Fruit fly (Drosophila melanogaster) whole organism, embryonic: ENCODE data around the gene mfr.

ENCODE experiments used
- ATbp ChIP-seq: fragments of 200-800 bp; sonication (Bioruptor generic); optimal IDR thresholded peaks from 2 replicates; lab custom pipeline; 2017; ENCODE audit warnings: missing biosample characterization, mild to moderate bottlenecking, missing genetic modification characterization, missing genetic modification reagents
- Atf6 ChIP-seq: fragments of 200-800 bp; sonication (Bioruptor generic); IDR thresholded peaks from 2 replicates; pipeline ENCODE4 v1.3.6; 2022; ENCODE audit warnings: missing biosample characterization, missing genetic modification characterization
- B-H1 ChIP-seq: fragments of 200-800 bp; sonication (Bioruptor generic); IDR thresholded peaks from 3 replicates; pipeline ENCODE4 v1.3.6; 2022; ENCODE audit warnings: missing biosample characterization, missing genetic modification characterization
- CG10979 ChIP-seq: fragments of 200-800 bp; sonication (Bioruptor generic); optimal IDR thresholded peaks from 2 replicates; lab custom pipeline; 2018; ENCODE audit warnings: missing biosample characterization, mild to moderate bottlenecking, missing genetic modification characterization, moderate library complexity
- CG11456 ChIP-seq: fragments of 200-800 bp; sonication (Bioruptor generic); IDR thresholded peaks from 3 replicates; pipeline ENCODE4 v1.3.6; 2022; ENCODE audit warnings: missing biosample characterization, missing genetic modification characterization
- CG12219 ChIP-seq: fragments of 200-800 bp; sonication (Bioruptor generic); optimal IDR thresholded peaks from 3 replicates; lab custom pipeline; 2018; ENCODE audit warnings: missing biosample characterization, mild to moderate bottlenecking, missing genetic modification characterization
- CG14014 ChIP-seq: fragments of 200-800 bp; sonication (Bioruptor generic); IDR thresholded peaks from 2 replicates; pipeline ENCODE4 v1.3.6; 2022; ENCODE audit warnings: missing biosample characterization, missing genetic modification characterization
- CG17829 ChIP-seq: fragments of 200-800 bp; optimal IDR thresholded peaks from 2 replicates; lab custom pipeline; 2019; ENCODE audit warnings: missing biosample characterization, mild to moderate bottlenecking, missing genetic modification characterization, moderate library complexity
- CG2120 ChIP-seq: fragments of 200-800 bp; sonication (Bioruptor generic); optimal IDR thresholded peaks from 3 replicates; lab custom pipeline; 2016; ENCODE audit warnings: missing biosample characterization, missing genetic modification characterization
- CG2199 ChIP-seq: fragments of 200-800 bp; sonication (Bioruptor generic); IDR thresholded peaks from 3 replicates; pipeline ENCODE4 v1.3.6; 2022; ENCODE audit warnings: missing biosample characterization, missing genetic modification characterization
- CG2202 ChIP-seq: fragments of 200-800 bp; sonication (Bioruptor generic); optimal IDR thresholded peaks from 2 replicates; lab custom pipeline; 2018; ENCODE audit warnings: missing biosample characterization, mild to moderate bottlenecking, missing genetic modification characterization
- CG6654 ChIP-seq: fragments of 200-800 bp; sonication (Bioruptor generic); optimal IDR thresholded peaks from 2 replicates; lab custom pipeline; 2017; ENCODE audit warnings: missing biosample characterization, mild to moderate bottlenecking, missing genetic modification characterization
- CG6689 ChIP-seq: fragments of 200-800 bp; sonication (Bioruptor generic); IDR thresholded peaks from 2 replicates; pipeline ENCODE4 v1.3.6; 2022; ENCODE audit warnings: missing biosample characterization, missing genetic modification characterization
- CG7963 ChIP-seq: fragments of 200-800 bp; sonication (Bioruptor generic); IDR thresholded peaks from 3 replicates; pipeline ENCODE4 v1.3.6; 2022; ENCODE audit warnings: missing biosample characterization, missing genetic modification characterization; ENCODE audit not compliant: partially characterized antibody
- CG9797 ChIP-seq: fragments of 200-800 bp; sonication (Bioruptor generic); optimal IDR thresholded peaks from 3 replicates; lab custom pipeline; 2018; ENCODE audit warnings: missing biosample characterization, mild to moderate bottlenecking, missing genetic modification characterization
- CoRest ChIP-seq: fragments of 200-800 bp; sonication (Bioruptor generic); optimal IDR thresholded peaks from 3 replicates; lab custom pipeline; 2018; ENCODE audit warnings: missing biosample characterization, mild to moderate bottlenecking, missing genetic modification characterization, moderate library complexity
- Doc3 ChIP-seq: fragments of 200-800 bp; sonication (Bioruptor generic); IDR thresholded peaks from 3 replicates; pipeline ENCODE4 v1.3.6; 2022; ENCODE audit warnings: missing biosample characterization, missing genetic modification characterization; ENCODE audit not compliant: partially characterized antibody
- Gug ChIP-seq: fragments of 200-800 bp; sonication (Bioruptor generic); IDR thresholded peaks from 4 replicates; pipeline ENCODE4 v1.3.6; 2022; ENCODE audit warnings: missing biosample characterization, missing genetic modification characterization
- Hr3 ChIP-seq: fragments of 200-800 bp; sonication (Bioruptor generic); optimal IDR thresholded peaks from 3 replicates; lab custom pipeline; 2016; ENCODE audit warnings: missing biosample characterization, missing genetic modification characterization
- Lim3 ChIP-seq: fragments of 200-800 bp; sonication (Bioruptor generic); IDR thresholded peaks from 2 replicates; pipeline ENCODE4 v1.3.6; 2022; ENCODE audit warnings: missing biosample characterization, missing genetic modification characterization
- Myb ChIP-seq: fragments of 200-800 bp; sonication (Bioruptor generic); optimal IDR thresholded peaks from 2 replicates; lab custom pipeline; 2016; ENCODE audit warnings: missing biosample characterization, missing genetic modification characterization
- NK7.1 ChIP-seq: fragments of 200-800 bp; sonication (Bioruptor generic); optimal IDR thresholded peaks from 3 replicates; lab custom pipeline; 2016; ENCODE audit warnings: missing biosample characterization, missing genetic modification characterization
- Side ChIP-seq: fragments of 200-800 bp; sonication (Bioruptor generic); optimal IDR thresholded peaks from 2 replicates; lab custom pipeline; 2016; ENCODE audit warnings: missing biosample characterization, missing genetic modification characterization
- Sox100B ChIP-seq: fragments of 200-800 bp; sonication (Bioruptor generic); optimal IDR thresholded peaks from 3 replicates; lab custom pipeline; 2018; ENCODE audit warnings: missing biosample characterization, mild to moderate bottlenecking, missing genetic modification characterization
- Spps ChIP-seq: fragments of 200-800 bp; sonication (Bioruptor generic); optimal IDR thresholded peaks from 2 replicates; lab custom pipeline; 2018; ENCODE audit warnings: missing biosample characterization, mild to moderate bottlenecking, missing genetic modification characterization
- Vsx1 ChIP-seq: fragments of 200-800 bp; sonication (Bioruptor generic); optimal IDR thresholded peaks from 2 replicates; lab custom pipeline; 2017; ENCODE audit warnings: missing biosample characterization, mild to moderate bottlenecking, missing genetic modification characterization, missing genetic modification reagents
- ab ChIP-seq: fragments of 200-800 bp; sonication (Bioruptor generic); optimal IDR thresholded peaks from 2 replicates; lab custom pipeline; 2016; ENCODE audit warnings: missing biosample characterization, missing genetic modification characterization
- aop ChIP-seq: fragments of 200-800 bp; sonication (Bioruptor generic); IDR thresholded peaks from 2 replicates; pipeline ENCODE4 v1.3.6; 2022; ENCODE audit warnings: missing biosample characterization, missing genetic modification characterization
- bab2 ChIP-seq: fragments of 200-800 bp; sonication (Bioruptor generic); optimal IDR thresholded peaks from 2 replicates; lab custom pipeline; 2016; ENCODE audit warnings: missing biosample characterization, missing genetic modification characterization
- bcd ChIP-seq: fragments of 200-800 bp; sonication (Bioruptor generic); optimal IDR thresholded peaks from 2 replicates; lab custom pipeline; 2017; ENCODE audit warnings: missing biosample characterization, mild to moderate bottlenecking, missing genetic modification characterization
- bsh ChIP-seq, 2 experiments: fragments of 200-800 bp; sonication (Bioruptor generic); optimal IDR thresholded peaks; 2 replicates each; lab custom pipeline; 2017 to 2018; ENCODE audit warnings: mild to moderate bottlenecking in 2 of 2, missing biosample characterization in 2 of 2, missing genetic modification characterization in 2 of 2, moderate library complexity in 1 of 2
- cad ChIP-seq: fragments of >200 bp; optimal IDR thresholded peaks from 2 replicates; lab custom pipeline; 2017; ENCODE audit warnings: missing biosample characterization, missing genetic modification characterization
- caup ChIP-seq: fragments of 200-800 bp; sonication (Bioruptor generic); optimal IDR thresholded peaks from 3 replicates; lab custom pipeline; 2017; ENCODE audit warnings: missing biosample characterization, mild to moderate bottlenecking, missing genetic modification characterization, moderate library complexity; ENCODE audit not compliant: severe bottlenecking
- fd64A ChIP-seq: fragments of 200-800 bp; sonication (Bioruptor generic); optimal IDR thresholded peaks from 3 replicates; lab custom pipeline; 2018; ENCODE audit warnings: missing biosample characterization, mild to moderate bottlenecking, missing genetic modification characterization
- fd96Cb ChIP-seq: fragments of 200-800 bp; sonication (Bioruptor generic); optimal IDR thresholded peaks from 2 replicates; lab custom pipeline; 2018; ENCODE audit warnings: missing biosample characterization, mild to moderate bottlenecking, missing genetic modification characterization, moderate library complexity
- gcm2 ChIP-seq: fragments of 200-800 bp; sonication (Bioruptor generic); optimal IDR thresholded peaks from 2 replicates; lab custom pipeline; 2016; ENCODE audit warnings: missing biosample characterization, missing genetic modification characterization
- grn ChIP-seq: fragments of 200-800 bp; sonication (Bioruptor generic); optimal IDR thresholded peaks from 3 replicates; lab custom pipeline; 2017; ENCODE audit warnings: missing biosample characterization, missing genetic modification characterization
- h ChIP-seq: fragments of >200 bp; optimal IDR thresholded peaks from 2 replicates; lab custom pipeline; 2017
- hkb ChIP-seq, 2 experiments: fragments of 200-800 bp in 1 of 2; fragments of >200 bp in 1 of 2; sonication (Bioruptor generic) in 1 of 2; IDR thresholded peaks in 1 of 2; optimal IDR thresholded peaks in 1 of 2; 2 replicates each; pipeline versions ENCODE4 v1.3.6 to Lab custom; 2017 to 2022; ENCODE audit warnings: missing biosample characterization in 1 of 2, missing genetic modification characterization in 1 of 2
- inv ChIP-seq: fragments of 200-800 bp; sonication (Bioruptor generic); IDR thresholded peaks from 2 replicates; pipeline ENCODE4 v1.3.6; 2022; ENCODE audit warnings: missing biosample characterization, missing genetic modification characterization; ENCODE audit not compliant: partially characterized antibody
- kah ChIP-seq: fragments of 200-800 bp; sonication (Bioruptor generic); optimal IDR thresholded peaks from 2 replicates; lab custom pipeline; 2018; ENCODE audit warnings: missing biosample characterization, mild to moderate bottlenecking, missing genetic modification characterization
- ken ChIP-seq: fragments of 200-800 bp; sonication (Bioruptor generic); IDR thresholded peaks from 3 replicates; pipeline ENCODE4 v1.3.6; 2022; ENCODE audit warnings: missing biosample characterization, missing genetic modification characterization
- maf-S ChIP-seq: fragments of 200-800 bp; sonication (Bioruptor generic); optimal IDR thresholded peaks from 2 replicates; lab custom pipeline; 2016; ENCODE audit warnings: missing biosample characterization, missing genetic modification characterization
- mirr ChIP-seq: fragments of 200-800 bp; sonication (Bioruptor generic); optimal IDR thresholded peaks from 3 replicates; lab custom pipeline; 2018; ENCODE audit warnings: missing biosample characterization, mild to moderate bottlenecking, missing genetic modification characterization
- pho ChIP-seq: fragments of 200-800 bp; sonication (Bioruptor generic); optimal IDR thresholded peaks from 2 replicates; lab custom pipeline; 2016; ENCODE audit warnings: missing biosample characterization, missing genetic modification characterization
- pita ChIP-seq: fragments of 200-800 bp; sonication (Bioruptor generic); optimal IDR thresholded peaks from 2 replicates; lab custom pipeline; 2017; ENCODE audit warnings: missing biosample characterization, mild to moderate bottlenecking, missing genetic modification characterization
- pros ChIP-seq: fragments of 200-800 bp; sonication (Bioruptor generic); optimal IDR thresholded peaks from 3 replicates; lab custom pipeline; 2019; ENCODE audit warnings: missing biosample characterization, mild to moderate bottlenecking, missing genetic modification characterization, moderate library complexity
- scrt ChIP-seq: fragments of 200-800 bp; sonication (Bioruptor generic); optimal IDR thresholded peaks from 2 replicates; lab custom pipeline; 2018; ENCODE audit warnings: missing biosample characterization, mild to moderate bottlenecking, missing genetic modification characterization, moderate library complexity
- sim ChIP-seq: fragments of 200-800 bp; sonication (Bioruptor generic); IDR thresholded peaks from 2 replicates; pipeline ENCODE4 v1.3.6; 2022; ENCODE audit warnings: missing biosample characterization, missing genetic modification characterization
- slou ChIP-seq: fragments of 200-800 bp; sonication (Bioruptor generic); optimal IDR thresholded peaks from 3 replicates; lab custom pipeline; 2016; ENCODE audit warnings: missing biosample characterization, missing genetic modification characterization
- tll ChIP-seq, 2 experiments: fragments of 200-800 bp in 1 of 2; fragments of >200 bp in 1 of 2; sonication (Bioruptor generic) in 1 of 2; optimal IDR thresholded peaks; 2 replicates each; lab custom pipeline; 2017 to 2019; ENCODE audit warnings: missing biosample characterization in 2 of 2, missing genetic modification characterization in 2 of 2, mild to moderate bottlenecking in 1 of 2, moderate library complexity in 1 of 2

The mfr gene

dm6 chr3L:8912332-8912731 lies at the start of gene mfr, which contains the start of gene Tsp66E (continued):
- no peak for TF ChIP-seq NK7.1
- TF ChIP-seq mirr (GFP tag; lab: Kevin White, UChicago) = no peak
- TF ChIP-seq aop (GFP tag; lab: Robert Waterston, UW) = no peak
- TF ChIP-seq cad (GFP tag; lab: Kevin White, UChicago) = no peak
- no peak for TF ChIP-seq Spps (tag; lab: Kevin White, UChicago)
- TF ChIP-seq CG14014 (GFP tag; lab: Robert Waterston, UW) = 0 out of 2 replicates have a peak, but pooled peaks have one; percentile 38
- TF ChIP-seq Atf6 (GFP tag; lab: Robert Waterston, UW) = 0 out of 2 replicates have a peak, but pooled peaks have one; percentile 25
- no peak for TF ChIP-seq Lim3 (GFP tag; lab: Robert Waterston, UW)
- TF ChIP-seq hkb (optimal IDR thresholded peaks at IDR 0.05; lab: Kevin White, UChicago) = no peak
- no peak for TF ChIP-seq hkb (GFP tag; IDR thresholded peaks at IDR 0.05; lab: Robert Waterston, UW)
- TF ChIP-seq CG2202 (tag; lab: Kevin White, UChicago) = no peak
- TF ChIP-seq h = no peak
- TF ChIP-seq CG11456 (GFP tag; lab: Robert Waterston, UW) = no peak
- TF ChIP-seq CG10979 = no peak
- TF ChIP-seq bsh (GFP tag; optimal IDR thresholded peaks at IDR 0.05; lab: Kevin White, UChicago) = no peak
- no peak for TF ChIP-seq CG2199
- TF ChIP-seq bab2 (GFP tag; lab: Kevin White, UChicago) = no peak
- TF ChIP-seq caup = peak; percentile 24
- TF ChIP-seq CG2120 (GFP tag; lab: Kevin White, UChicago) = no peak
- TF ChIP-seq Sox100B (GFP tag; lab: Kevin White, UChicago) = no peak
- TF ChIP-seq kah (GFP tag; lab: Kevin White, UChicago) = no peak
- no peak for TF ChIP-seq ATbp (GFP tag; lab: Kevin White, UChicago)
- TF ChIP-seq Doc3 (GFP tag; lab: Robert Waterston, UW) = no peak
- no peak for TF ChIP-seq slou
- TF ChIP-seq ken (GFP tag; lab: Robert Waterston, UW) = 0 out of 3 replicates have a peak, but pooled peaks have one; percentile 34
- no peak for TF ChIP-seq tll (GFP tag; optimal IDR thresholded peaks at IDR 0.05; lab: Kevin White, UChicago)
- TF ChIP-seq ab (GFP tag; lab: Kevin White, UChicago) = no peak
- no peak for TF ChIP-seq sim (GFP tag; lab: Robert Waterston, UW)
- TF ChIP-seq gcm2 = no peak
- TF ChIP-seq pros = no peak
- TF ChIP-seq scrt (GFP tag; lab: Kevin White, UChicago) = no peak
- no peak for TF ChIP-seq pita (GFP tag; lab: Kevin White, UChicago)
- TF ChIP-seq CG7963 (GFP tag; lab: Robert Waterston, UW) = 0 out of 3 replicates have a peak, but pooled peaks have one; percentile 31
- no peak for TF ChIP-seq fd64A
- peak; percentile 55 for TF ChIP-seq Myb (GFP tag; lab: Kevin White, UChicago)
- TF ChIP-seq Vsx1 (GFP tag; lab: Kevin White, UChicago) = peak; percentile 2
- no peak for TF ChIP-seq B-H1 (GFP tag; lab: Robert Waterston, UW)
- TF ChIP-seq CG6654 (GFP tag; lab: Kevin White, UChicago) = no peak
- TF ChIP-seq Side (GFP tag; lab: Kevin White, UChicago) = no peak
- TF ChIP-seq Hr3 (GFP tag; lab: Kevin White, UChicago) = no peak
- no peak; the same call in 1 of the 2 replicates for TF ChIP-seq inv (GFP tag; lab: Robert Waterston, UW)
- TF ChIP-seq bcd (GFP tag; lab: Kevin White, UChicago) = no peak
- TF ChIP-seq grn = no peak
- no peak for TF ChIP-seq CG9797
- no peak for TF ChIP-seq CG12219
- no peak for TF ChIP-seq CoRest
- TF ChIP-seq CG17829 (tag; lab: Kevin White, UChicago) = no peak
- TF ChIP-seq maf-S (GFP tag; lab: Kevin White, UChicago) = no peak
- no peak for TF ChIP-seq fd96Cb (tag; lab: Kevin White, UChicago)
- TF ChIP-seq Gug (GFP tag; lab: Robert Waterston, UW) = 0 out of 4 replicates have a peak, but pooled peaks have one; percentile 1
- no peak for TF ChIP-seq CG6689
- no peak for TF ChIP-seq pho (GFP tag; lab: Kevin White, UChicago)
